Fruit fly (Drosophila melanogaster): ENCODE results near the gene CG13917.

DNA sequence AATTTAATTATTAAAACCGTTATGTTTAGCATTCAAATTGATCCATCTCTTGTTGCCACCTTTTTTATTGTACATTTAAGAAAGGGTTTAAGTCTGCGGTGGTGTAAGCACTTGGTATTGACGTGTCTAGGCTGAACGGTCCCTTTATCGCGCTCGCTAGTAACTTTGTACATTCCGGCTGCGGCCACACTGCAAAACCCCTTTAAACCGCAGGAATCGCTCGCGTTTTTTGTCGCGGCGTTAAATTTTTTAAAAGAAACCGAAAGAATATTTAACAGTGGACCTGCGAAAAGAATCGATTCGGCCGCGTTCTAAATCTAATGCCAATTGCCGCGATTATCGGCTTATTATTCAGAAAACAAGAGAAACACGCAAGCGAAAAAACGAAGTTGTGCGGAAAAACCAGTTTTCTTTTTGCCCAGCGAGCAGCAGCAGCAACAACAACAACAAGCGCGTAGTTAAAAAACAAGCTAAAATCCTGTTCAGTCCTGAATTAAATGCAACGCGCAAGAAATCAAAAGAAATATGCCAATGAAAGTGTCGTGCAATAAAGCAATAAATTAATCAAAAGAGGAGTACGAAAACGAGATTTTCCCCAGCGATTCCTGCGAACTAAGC is at the start of gene CG13917:
- TF ChIP-seq h (optimal IDR thresholded peaks at IDR 0.05) (no peak), Sin3A (optimal IDR thresholded peaks at IDR 0.05) (no peak), psq (optimal IDR thresholded peaks at IDR 0.05) (no peak)
